ENCODE assay signal across 5 fruit fly cellular contexts in the genomic region with DNA sequence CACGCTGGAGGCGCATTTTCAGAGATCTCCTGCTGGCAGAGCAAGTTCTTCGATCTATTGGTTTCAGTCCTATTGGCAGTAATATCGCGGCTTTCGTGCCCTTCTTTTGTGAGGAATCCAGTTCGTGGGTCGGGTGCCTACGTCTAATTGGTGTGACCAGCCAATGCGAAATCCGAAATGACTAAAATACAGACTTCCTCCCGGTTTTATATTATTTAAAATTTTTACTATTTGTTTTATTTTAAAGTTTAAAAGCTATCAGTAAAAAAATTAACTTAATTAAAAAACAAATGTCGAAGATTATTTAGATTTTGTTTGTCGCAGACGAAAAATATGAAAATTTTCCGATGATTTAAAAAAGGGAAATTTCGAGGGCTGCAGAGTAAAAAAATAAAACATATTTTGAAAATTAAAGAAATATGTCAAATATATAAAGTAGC.
A peak's percentile ranks its signal among the peaks of the same experiment; 100 is the strongest.
TF ChIP-seq lines count a peak whose summit lies in the region.

A gene (minus strand): TSS at position 347 of the 440 bp plus-strand sequence.

- no peak for TF ChIP-seq CTCF in whole organism, embryonic (GFP tag; optimal IDR thresholded peaks at IDR 0.05; lab: Kevin White, UChicago)

TF ChIP-seq in whole organism, adult, 20 proteins besides CTCF, POLR2A, EP300 and RAD21 (continues in another document):
- TF ChIP-seq Hr96 (GFP tag; optimal IDR thresholded peaks at IDR 0.05; lab: Kevin White, UChicago) (no peak), kay (GFP tag; lab: Kevin White, UChicago; ENCODE audit: borderline replicate concordance) (no peak), CG7045 (GFP tag; optimal IDR thresholded peaks at IDR 0.05; lab: Kevin White, UChicago) (no peak), ovo (GFP tag; optimal IDR thresholded peaks at IDR 0.05; lab: Kevin White, UChicago) (no peak), CG14711 (tag; optimal IDR thresholded peaks at IDR 0.05; lab: Kevin White, UChicago) (peak; percentile 16), CG7101 (tag; optimal IDR thresholded peaks at IDR 0.05; lab: Kevin White, UChicago) (peak; percentile 47), bab1 (GFP tag; optimal IDR thresholded peaks at IDR 0.05; lab: Kevin White, UChicago) (peak; percentile 71), cnc (optimal IDR thresholded peaks at IDR 0.05; lab: Kevin White, UChicago) (no peak), CG33017 (tag; optimal IDR thresholded peaks at IDR 0.05; lab: Kevin White, UChicago) (no peak), Mnt (GFP tag; optimal IDR thresholded peaks at IDR 0.05; lab: Kevin White, UChicago) (peak; percentile 15), tj (GFP tag; optimal IDR thresholded peaks at IDR 0.05; lab: Kevin White, UChicago) (no peak), CG12768 (GFP tag; optimal IDR thresholded peaks at IDR 0.05; lab: Kevin White, UChicago) (no peak), toe (GFP tag; optimal IDR thresholded peaks at IDR 0.05; lab: Kevin White, UChicago) (no peak), Crg-1 (GFP tag; optimal IDR thresholded peaks at IDR 0.05; lab: Kevin White, UChicago) (no peak), CG11617 (GFP tag; optimal IDR thresholded peaks at IDR 0.05; lab: Kevin White, UChicago) (peak; percentile 22), cic (GFP tag; optimal IDR thresholded peaks at IDR 0.05; lab: Kevin White, UChicago) (no peak), pad (GFP tag; optimal IDR thresholded peaks at IDR 0.05; lab: Kevin White, UChicago) (no peak), CG5204 (GFP tag; optimal IDR thresholded peaks at IDR 0.05; lab: Kevin White, UChicago) (no peak)

TF ChIP-seq in whole organism, embryonic, 481 proteins besides CTCF, POLR2A, EP300 and RAD21 (continues in another document):
- TF ChIP-seq Elba2 (GFP tag; optimal IDR thresholded peaks at IDR 0.05; lab: Kevin White, UChicago): peak; percentile 94
- no peak for TF ChIP-seq CG18764 (GFP tag; optimal IDR thresholded peaks at IDR 0.05; lab: Kevin White, UChicago)
- TF ChIP-seq Fer1 (GFP tag; optimal IDR thresholded peaks at IDR 0.05; lab: Kevin White, UChicago): peak; percentile 34
- TF ChIP-seq nom (GFP tag; optimal IDR thresholded peaks at IDR 0.05; lab: Kevin White, UChicago): peak; percentile 21
- TF ChIP-seq CG18262 (tag; optimal IDR thresholded peaks at IDR 0.05; lab: Kevin White, UChicago): peak; percentile 44
- TF ChIP-seq Nf-YC (tag; optimal IDR thresholded peaks at IDR 0.05; lab: Kevin White, UChicago): peak; percentile 7
- peak; percentile 26 for TF ChIP-seq scrt (GFP tag; optimal IDR thresholded peaks at IDR 0.05; lab: Kevin White, UChicago)
- TF ChIP-seq CG10543 (GFP tag; optimal IDR thresholded peaks at IDR 0.05; lab: Kevin White, UChicago): no peak
- TF ChIP-seq D19A (tag; optimal IDR thresholded peaks at IDR 0.05; lab: Kevin White, UChicago): peak; percentile 38
- TF ChIP-seq ase (GFP tag; IDR thresholded peaks at IDR 0.05; lab: Robert Waterston, UW): no peak
- TF ChIP-seq CG34224 (GFP tag; IDR thresholded peaks at IDR 0.05; lab: Robert Waterston, UW; ENCODE audit: partially characterized antibody): 0 out of 3 replicates have a peak, but pooled peaks have one; percentile 25
- peak; percentile 62 for TF ChIP-seq CG9797 (GFP tag; optimal IDR thresholded peaks at IDR 0.05; lab: Kevin White, UChicago)
- peak; percentile 31 for TF ChIP-seq CG8924 (tag; optimal IDR thresholded peaks at IDR 0.05; lab: Kevin White, UChicago)
- peak; percentile 32 for TF ChIP-seq CG15514 (GFP tag; optimal IDR thresholded peaks at IDR 0.05; lab: Kevin White, UChicago)
- TF ChIP-seq BEAF-32 (GFP tag; optimal IDR thresholded peaks at IDR 0.05; lab: Kevin White, UChicago): peak; percentile 18
- peak; percentile 45 for TF ChIP-seq PHDP (tag; optimal IDR thresholded peaks at IDR 0.05; lab: Kevin White, UChicago)

TF ChIP-seq in whole organism, prepupa, 60 proteins besides CTCF, POLR2A, EP300 and RAD21 (continues in another document):
- TF ChIP-seq CG3919 (GFP tag; optimal IDR thresholded peaks at IDR 0.05; lab: Kevin White, UChicago) (no peak), Ets96B (tag; optimal IDR thresholded peaks at IDR 0.05; lab: Kevin White, UChicago) (no peak), CG9139 (GFP tag; optimal IDR thresholded peaks at IDR 0.05; lab: Kevin White, UChicago) (no peak), pdm3 (GFP tag; optimal IDR thresholded peaks at IDR 0.05; lab: Kevin White, UChicago) (peak; percentile 9), esn (GFP tag; optimal IDR thresholded peaks at IDR 0.05; lab: Kevin White, UChicago) (peak; percentile 36), lz (GFP tag; optimal IDR thresholded peaks at IDR 0.05; lab: Kevin White, UChicago) (no peak), fd59A (GFP tag; optimal IDR thresholded peaks at IDR 0.05; lab: Kevin White, UChicago) (no peak), svp (GFP tag; lab: Kevin White, UChicago) (peak; percentile 69), CG32006 (GFP tag; optimal IDR thresholded peaks at IDR 0.05; lab: Kevin White, UChicago) (no peak), Met (GFP tag; optimal IDR thresholded peaks at IDR 0.05; lab: Kevin White, UChicago) (peak; percentile 25), CG4318 (GFP tag; optimal IDR thresholded peaks at IDR 0.05; lab: Kevin White, UChicago) (no peak), achi (GFP tag; optimal IDR thresholded peaks at IDR 0.05; lab: Kevin White, UChicago) (peak; percentile 13), OdsH (GFP tag; optimal IDR thresholded peaks at IDR 0.05; lab: Kevin White, UChicago) (peak; percentile 6), Blimp-1 (GFP tag; optimal IDR thresholded peaks at IDR 0.05; lab: Kevin White, UChicago) (no peak), Eip93F (GFP tag; optimal IDR thresholded peaks at IDR 0.05; lab: Kevin White, UChicago) (no peak), CG6854 (GFP tag; optimal IDR thresholded peaks at IDR 0.05; lab: Kevin White, UChicago) (peak; percentile 50), dsx (GFP tag; optimal IDR thresholded peaks at IDR 0.05; lab: Kevin White, UChicago; ENCODE audit: poor library complexity, severe bottlenecking) (no peak), Eip78C (GFP tag; lab: Kevin White, UChicago) (peak; percentile 72), Gug (GFP tag; IDR thresholded peaks at IDR 0.05; lab: Robert Waterston, UW) (no peak)

TF ChIP-seq in whole organism, pupa, 21 proteins besides CTCF, POLR2A, EP300 and RAD21:
- TF ChIP-seq CG9948 (tag; optimal IDR thresholded peaks at IDR 0.05; lab: Kevin White, UChicago): no peak
- peak; percentile 0 for TF ChIP-seq CG17806 (tag; optimal IDR thresholded peaks at IDR 0.05; lab: Kevin White, UChicago)
- no peak for TF ChIP-seq Pif1B (GFP tag; optimal IDR thresholded peaks at IDR 0.05; lab: Kevin White, UChicago)
- TF ChIP-seq CG8159 (tag; optimal IDR thresholded peaks at IDR 0.05; lab: Kevin White, UChicago): peak; percentile 7
- TF ChIP-seq CG34367 (tag; optimal IDR thresholded peaks at IDR 0.05; lab: Kevin White, UChicago): no peak
TF ChIP-seq in whole organism, pupa: peak in this region for 2.

TF ChIP-seq in whole organism, wandering third instar larva, 38 proteins besides CTCF, POLR2A, EP300 and RAD21:
- TF ChIP-seq Hr83 (GFP tag; optimal IDR thresholded peaks at IDR 0.05; lab: Kevin White, UChicago; ENCODE audit: poor library complexity, severe bottlenecking) (no peak), tai (GFP tag; optimal IDR thresholded peaks at IDR 0.05; lab: Kevin White, UChicago) (no peak), Vsx2 (GFP tag; optimal IDR thresholded peaks at IDR 0.05; lab: Kevin White, UChicago; ENCODE audit: partially characterized antibody) (no peak), lola (GFP tag; optimal IDR thresholded peaks at IDR 0.05; lab: Kevin White, UChicago) (no peak), dmrt93B (GFP tag; optimal IDR thresholded peaks at IDR 0.05; lab: Kevin White, UChicago) (no peak), GATAd (GFP tag; optimal IDR thresholded peaks at IDR 0.05; lab: Kevin White, UChicago) (no peak), rgr (GFP tag; optimal IDR thresholded peaks at IDR 0.05; lab: Kevin White, UChicago) (peak; percentile 61), OdsH (GFP tag; optimal IDR thresholded peaks at IDR 0.05; lab: Kevin White, UChicago) (no peak), HLH106 (tag; optimal IDR thresholded peaks at IDR 0.05; lab: Kevin White, UChicago) (peak; percentile 24), fru (GFP tag; optimal IDR thresholded peaks at IDR 0.05; lab: Kevin White, UChicago) (no peak), foxo (GFP tag; optimal IDR thresholded peaks at IDR 0.05; lab: Kevin White, UChicago) (peak in 1 of 2 experiments; percentile 14), Rel (GFP tag; optimal IDR thresholded peaks at IDR 0.05; lab: Kevin White, UChicago) (no peak), Rel (tag; optimal IDR thresholded peaks at IDR 0.05; lab: Kevin White, UChicago) (no peak), psq (GFP tag; optimal IDR thresholded peaks at IDR 0.05; lab: Kevin White, UChicago) (no peak), Hnf4 (GFP tag; optimal IDR thresholded peaks at IDR 0.05; lab: Kevin White, UChicago) (no peak), Jra (GFP tag; optimal IDR thresholded peaks at IDR 0.05; lab: Kevin White, UChicago) (no peak), br (GFP tag; optimal IDR thresholded peaks at IDR 0.05; lab: Kevin White, UChicago) (no peak), N (GFP tag; optimal IDR thresholded peaks at IDR 0.05; lab: Kevin White, UChicago) (no peak), CrebA (GFP tag; optimal IDR thresholded peaks at IDR 0.05; lab: Kevin White, UChicago; ENCODE audit: borderline replicate concordance) (no peak), CG32264 (GFP tag; optimal IDR thresholded peaks at IDR 0.05; lab: Kevin White, UChicago) (no peak), sv (GFP tag; optimal IDR thresholded peaks at IDR 0.05; lab: Kevin White, UChicago) (no peak), sage (GFP tag; optimal IDR thresholded peaks at IDR 0.05; lab: Kevin White, UChicago) (no peak), Dfd (GFP tag; optimal IDR thresholded peaks at IDR 0.05; lab: Kevin White, UChicago) (no peak), Sp1 (GFP tag; optimal IDR thresholded peaks at IDR 0.05; lab: Kevin White, UChicago) (peak; percentile 42), brk (GFP tag; optimal IDR thresholded peaks at IDR 0.05; lab: Kevin White, UChicago) (no peak), usp (GFP tag; optimal IDR thresholded peaks at IDR 0.05; lab: Kevin White, UChicago) (no peak), Abd-B (GFP tag; optimal IDR thresholded peaks at IDR 0.05; lab: Kevin White, UChicago) (no peak), jim (GFP tag; optimal IDR thresholded peaks at IDR 0.05; lab: Kevin White, UChicago) (no peak), dsf (GFP tag; optimal IDR thresholded peaks at IDR 0.05; lab: Kevin White, UChicago; ENCODE audit: borderline replicate concordance) (no peak), h (GFP tag; optimal IDR thresholded peaks at IDR 0.05; lab: Kevin White, UChicago) (no peak)
